Worm (Caenorhabditis elegans) whole organism, L2 larva: ENCODE measurements around the gene nrde-3.

Experiments
- C34F6.9 ChIP-seq: fragments of 150-350 bp; optimal IDR thresholded peaks from 2 replicates; lab custom pipeline; 2014; ENCODE audit warnings: missing biosample characterization, missing genetic modification characterization
- F13H6.1 ChIP-seq: sonication (generic microtip); optimal IDR thresholded peaks from 2 replicates; lab custom pipeline; 2016; ENCODE audit warnings: missing genetic modification characterization, missing compliant biosample characterization
- R02D3.7 ChIP-seq: fragments of 150-350 bp; optimal IDR thresholded peaks from 2 replicates; lab custom pipeline; 2014; ENCODE audit warnings: missing biosample characterization, missing genetic modification characterization
- Y55F3AM.14 ChIP-seq: fragments of 200-800 bp; sonication (Bioruptor generic); optimal IDR thresholded peaks from 2 replicates; lab custom pipeline; 2018; ENCODE audit warnings: mild to moderate bottlenecking, missing genetic modification characterization, missing compliant biosample characterization
- ZK546.5 ChIP-seq: sonication (generic microtip); optimal IDR thresholded peaks from 2 replicates; lab custom pipeline; 2017; ENCODE audit warnings: missing biosample characterization, missing genetic modification characterization
- ama-1 ChIP-seq: fragments of 150-350 bp; optimal IDR thresholded peaks from 2 replicates; lab custom pipeline; 2018; ENCODE audit warnings: inconsistent platforms
- dmd-4 ChIP-seq: sonication (generic microtip); optimal IDR thresholded peaks from 2 replicates; lab custom pipeline; 2017; ENCODE audit warnings: missing biosample characterization, missing genetic modification characterization
- egl-27 ChIP-seq: sonication (generic microtip); optimal IDR thresholded peaks from 3 replicates; lab custom pipeline; 2017; ENCODE audit warnings: missing biosample characterization, missing genetic modification reagents, missing genetic modification characterization
- elt-3 ChIP-seq: sonication (generic microtip); optimal IDR thresholded peaks from 2 replicates; lab custom pipeline; 2017; ENCODE audit warnings: missing biosample characterization, missing genetic modification characterization
- fos-1 ChIP-seq: fragments of 150-350 bp; optimal IDR thresholded peaks from 2 replicates; lab custom pipeline; 2014; ENCODE audit warnings: missing biosample characterization, missing genetic modification characterization
- lin-13 ChIP-seq: fragments of 150-350 bp; optimal IDR thresholded peaks from 2 replicates; lab custom pipeline; 2014; ENCODE audit warnings: missing biosample characterization, missing genetic modification reagents, missing genetic modification characterization
- lin-39 ChIP-seq: fragments of 150-350 bp; optimal IDR thresholded peaks from 2 replicates; lab custom pipeline; 2014; ENCODE audit warnings: missing biosample characterization, missing genetic modification reagents, missing genetic modification characterization
- mab-5 ChIP-seq: fragments of 150-350 bp; optimal IDR thresholded peaks from 2 replicates; lab custom pipeline; 2014; ENCODE audit warnings: missing biosample characterization, missing genetic modification characterization
- mbf-1 ChIP-seq: sonication (generic microtip); optimal IDR thresholded peaks from 2 replicates; lab custom pipeline; 2017; ENCODE audit warnings: missing biosample characterization, missing genetic modification characterization
- mdl-1 ChIP-seq, 2 experiments: fragments of 150-350 bp in 1 of 2; sonication (generic microtip) in 1 of 2; optimal IDR thresholded peaks; 2 replicates each; lab custom pipeline; 2017; ENCODE audit warnings: missing biosample characterization in 2 of 2, missing genetic modification characterization in 2 of 2
- nhr-10 ChIP-seq: sonication (generic microtip); optimal IDR thresholded peaks from 2 replicates; lab custom pipeline; 2017; ENCODE audit warnings: missing biosample characterization, missing genetic modification characterization
- nhr-12 ChIP-seq: fragments of 150-350 bp; optimal IDR thresholded peaks from 2 replicates; lab custom pipeline; 2014; ENCODE audit warnings: missing biosample characterization, missing genetic modification characterization
- nhr-21 ChIP-seq: fragments of 150-350 bp; optimal IDR thresholded peaks from 2 replicates; lab custom pipeline; 2014; ENCODE audit warnings: missing biosample characterization, missing genetic modification characterization
- nhr-23 ChIP-seq: fragments of 150-350 bp; optimal IDR thresholded peaks from 2 replicates; lab custom pipeline; 2014; ENCODE audit warnings: missing biosample characterization, missing genetic modification reagents, missing genetic modification characterization
- nhr-6 ChIP-seq: fragments of 150-350 bp; optimal IDR thresholded peaks from 2 replicates; lab custom pipeline; 2014; ENCODE audit warnings: missing biosample characterization, missing genetic modification characterization
- nhr-77 ChIP-seq: fragments of 150-350 bp; optimal IDR thresholded peaks from 2 replicates; lab custom pipeline; 2014; ENCODE audit warnings: missing biosample characterization, missing genetic modification characterization
- peb-1 ChIP-seq: fragments of 150-350 bp; optimal IDR thresholded peaks from 2 replicates; lab custom pipeline; 2014; ENCODE audit warnings: missing biosample characterization, missing genetic modification characterization
- sem-4 ChIP-seq: fragments of 150-350 bp; optimal IDR thresholded peaks from 2 replicates; lab custom pipeline; 2014; ENCODE audit warnings: missing biosample characterization, missing genetic modification reagents, missing genetic modification characterization
- skn-1 ChIP-seq: sonication (generic microtip); optimal IDR thresholded peaks from 2 replicates; lab custom pipeline; 2017; ENCODE audit warnings: missing biosample characterization, missing genetic modification characterization
- sma-3 ChIP-seq: sonication (generic microtip); optimal IDR thresholded peaks from 2 replicates; lab custom pipeline; 2016; ENCODE audit warnings: missing genetic modification reagents, missing genetic modification characterization, missing compliant biosample characterization
- sma-9 ChIP-seq, 2 experiments: fragments of 150-350 bp in 1 of 2; sonication (generic microtip) in 1 of 2; optimal IDR thresholded peaks; 2 replicates each; lab custom pipeline; 2014 to 2016; ENCODE audit warnings: missing genetic modification characterization in 2 of 2, mild to moderate bottlenecking in 1 of 2, missing biosample characterization in 1 of 2, missing compliant biosample characterization in 1 of 2, missing genetic modification reagents in 1 of 2, moderate library complexity in 1 of 2
- snpc-4 ChIP-seq: fragments of 150-350 bp; optimal IDR thresholded peaks from 2 replicates; lab custom pipeline; 2014; ENCODE audit warnings: missing biosample characterization, missing genetic modification characterization
- unc-39 ChIP-seq: fragments of 150-350 bp; optimal IDR thresholded peaks from 2 replicates; lab custom pipeline; 2014; ENCODE audit warnings: missing biosample characterization, missing genetic modification characterization
- unc-55 ChIP-seq: fragments of 150-350 bp; sonication (generic microtip); optimal IDR thresholded peaks from 3 replicates; lab custom pipeline; 2014; ENCODE audit warnings: missing biosample characterization, missing genetic modification reagents, missing genetic modification characterization
- unc-62 ChIP-seq: fragments of 150-350 bp; optimal IDR thresholded peaks from 2 replicates; lab custom pipeline; 2014; ENCODE audit warnings: missing biosample characterization, missing genetic modification reagents, missing genetic modification characterization
- ztf-4 ChIP-seq: fragments of 150-350 bp; optimal IDR thresholded peaks from 2 replicates; lab custom pipeline; 2014; ENCODE audit warnings: missing biosample characterization, missing genetic modification characterization

Gene nrde-3

ce11 chrX:410073-410572 is 38.1 kb downstream of the nrde-3 start (continued):
- TF ChIP-seq egl-27 (tag; lab: Kevin White, UChicago) (peak; percentile 89), unc-39 (peak; percentile 23), dmd-4 (peak; percentile 12), nhr-21 (peak; percentile 94), mbf-1 (no peak), lin-13 (peak; percentile 87), nhr-10 (tag; lab: Kevin White, UChicago) (peak; percentile 68), sma-9 (GFP tag; optimal IDR thresholded peaks at IDR 0.05; lab: Kevin White, UChicago) (peak; percentile 62), sma-9 (tag; optimal IDR thresholded peaks at IDR 0.05; lab: Kevin White, UChicago) (no peak), sem-4 (peak; percentile 82)
- TF ChIP-seq, all 48 proteins: peak for 37

ce11 chrX:421407-421784 is 49.4 kb downstream of the nrde-3 start, which contains the start of gene col-19:
Gene col-19, plus strand, starts transcription at chrX:421707.
- TF ChIP-seq Y55F3AM.14 (GFP tag; lab: Kevin White, UChicago) (no peak), nhr-10 (tag; lab: Kevin White, UChicago) (no peak), C34F6.9 (tag; lab: Kevin White, UChicago) (no peak), nhr-23 (tag; lab: Kevin White, UChicago) (no peak), sma-3 (GFP tag; lab: Kevin White, UChicago) (no peak), nhr-6 (no peak), nhr-12 (tag; lab: Kevin White, UChicago) (no peak), ZK546.5 (no peak), elt-3 (tag; lab: Kevin White, UChicago) (no peak)

ce11 chrX:421785-422657 is 50.0 kb downstream of the nrde-3 start:
- TF ChIP-seq nhr-23 (tag; lab: Kevin White, UChicago) (no peak), nhr-77 (tag; lab: Kevin White, UChicago) (no peak), F13H6.1 (tag; lab: Kevin White, UChicago) (no peak), fos-1 (no peak), nhr-12 (tag; lab: Kevin White, UChicago) (no peak), ama-1 (lab: Kevin White, UChicago) (no peak), skn-1 (tag; lab: Kevin White, UChicago) (no peak)

ce11 chrX:423757-424156 is 51.7 kb downstream of the nrde-3 start:
- TF ChIP-seq mbf-1, result no peak

ce11 chrX:425535-425934 is 53.5 kb downstream of the nrde-3 start, which contains the start of gene ZK1193.2:
Gene ZK1193.2, minus strand, starts transcription at chrX:425635.
- no peak for TF ChIP-seq peb-1 (tag; lab: Kevin White, UChicago)
- no peak for TF ChIP-seq elt-3 (tag; lab: Kevin White, UChicago)
- TF ChIP-seq R02D3.7 (tag; lab: Kevin White, UChicago), result no peak
- no peak for TF ChIP-seq mab-5 (tag; lab: Kevin White, UChicago)
- no peak for TF ChIP-seq F13H6.1 (tag; lab: Kevin White, UChicago)
- no peak for TF ChIP-seq mdl-1 (tag; optimal IDR thresholded peaks at IDR 0.05; lab: Kevin White, UChicago)
- TF ChIP-seq unc-55, result no peak
- no peak for TF ChIP-seq lin-39 (tag; lab: Kevin White, UChicago)
- no peak for TF ChIP-seq skn-1 (tag; lab: Kevin White, UChicago)
- no peak for TF ChIP-seq ZK546.5
- TF ChIP-seq nhr-23 (tag; lab: Kevin White, UChicago), result no peak
- no peak for TF ChIP-seq mbf-1
- no peak for TF ChIP-seq snpc-4
- TF ChIP-seq ztf-4 (tag; lab: Kevin White, UChicago), result no peak
- no peak for TF ChIP-seq unc-62 (GFP tag; lab: Kevin White, UChicago)
- no peak for TF ChIP-seq nhr-10 (tag; lab: Kevin White, UChicago)
- TF ChIP-seq, all 48 proteins: peak for 0
